Worm (Caenorhabditis elegans) whole organism, late embryonic: Measurements from ENCODE around the gene F26G1.10.

Experiments
- ama-1 ChIP-seq: fragments of 150-350 bp; optimal IDR thresholded peaks from 2 replicates; lab custom pipeline; 2014
- ceh-45 ChIP-seq: fragments of 200-800 bp; sonication (Bioruptor generic); IDR thresholded peaks from 2 replicates; pipeline ENCODE4 v1.3.6; 2022; ENCODE audit warnings: missing genetic modification reagents, missing genetic modification characterization, missing compliant biosample characterization
- ets-4 ChIP-seq: sonication (generic microtip); optimal IDR thresholded peaks from 2 replicates; lab custom pipeline; 2016; ENCODE audit warnings: missing genetic modification characterization, missing compliant biosample characterization
- fkh-10 ChIP-seq: fragments of 150-350 bp; optimal IDR thresholded peaks from 2 replicates; lab custom pipeline; 2014; ENCODE audit warnings: missing biosample characterization, missing genetic modification reagents, missing genetic modification characterization
- hlh-8 ChIP-seq: sonication (generic microtip); optimal IDR thresholded peaks from 2 replicates; lab custom pipeline; 2016; ENCODE audit warnings: missing genotype, missing genetic modification characterization, missing compliant biosample characterization
- madf-2 ChIP-seq: sonication (generic microtip); optimal IDR thresholded peaks from 2 replicates; lab custom pipeline; 2017; ENCODE audit warnings: missing genetic modification characterization, missing compliant biosample characterization
- pqm-1 ChIP-seq: sonication (generic microtip); optimal IDR thresholded peaks from 2 replicates; lab custom pipeline; 2016; ENCODE audit warnings: missing genetic modification characterization, missing compliant biosample characterization
- ref-2 ChIP-seq: sonication (generic microtip); optimal IDR thresholded peaks from 2 replicates; lab custom pipeline; 2016; ENCODE audit warnings: missing genetic modification characterization, missing compliant biosample characterization

DNA sequence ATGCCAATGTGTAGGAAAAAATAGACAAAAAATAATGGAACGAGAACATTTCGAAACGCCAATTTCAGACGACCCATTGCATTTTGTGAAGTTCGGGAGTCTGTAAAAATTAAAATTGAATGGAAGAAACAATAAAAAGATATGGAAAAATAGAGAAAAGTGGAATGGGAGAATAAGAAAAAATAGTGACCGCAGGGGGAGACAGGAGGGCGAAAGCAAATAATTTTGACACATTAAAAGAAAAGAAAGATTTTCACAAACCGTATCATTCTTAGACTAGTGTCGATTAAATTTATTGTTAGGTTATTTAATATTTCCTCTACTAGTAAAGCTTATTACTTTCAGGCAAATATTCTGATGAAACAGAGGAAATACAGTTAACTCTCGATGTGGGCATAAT is 40.3 kb upstream of the F26G1.10 start, which contains the start of gene F41C3.11:
- TF ChIP-seq hlh-8 (no peak), fkh-10 (GFP tag; lab: Kevin White, UChicago) (no peak), pqm-1 (tag; lab: Kevin White, UChicago) (no peak), ceh-45 (no peak), madf-2 (no peak), ets-4 (tag; lab: Kevin White, UChicago) (no peak), ama-1 (lab: Kevin White, UChicago) (no peak), ref-2 (tag; lab: Kevin White, UChicago) (no peak)
